Fruit fly (Drosophila melanogaster) whole organism, prepupa: Measurements from ENCODE around the gene Ugt36E1.
A peak's percentile ranks its signal among the peaks of the same experiment; 100 is the strongest.

ENCODE experiments used
- Blimp-1 ChIP-seq: fragments of 200-800 bp; sonication (Bioruptor generic); optimal IDR thresholded peaks from 3 replicates; lab custom pipeline; 2017; ENCODE audit warnings: missing biosample characterization, missing genetic modification characterization, mild to moderate bottlenecking, moderate library complexity, missing genetic modification reagents
- CG10631 ChIP-seq: fragments of 200-800 bp; sonication (Bioruptor generic); optimal IDR thresholded peaks from 2 replicates; lab custom pipeline; 2016; ENCODE audit warnings: missing biosample characterization, missing genetic modification characterization
- CG10669 ChIP-seq: fragments of 200-800 bp; sonication (Bioruptor generic); optimal IDR thresholded peaks from 3 replicates; lab custom pipeline; 2018; ENCODE audit warnings: missing biosample characterization, mild to moderate bottlenecking, missing genetic modification characterization, moderate library complexity
- CG11294 ChIP-seq: fragments of 200-800 bp; sonication (Bioruptor generic); IDR thresholded peaks from 2 replicates; pipeline ENCODE4 v1.3.6; 2022; ENCODE audit warnings: missing biosample characterization, missing genetic modification characterization
- CG11762 ChIP-seq: fragments of 200-800 bp; sonication (Bioruptor generic); optimal IDR thresholded peaks from 3 replicates; lab custom pipeline; 2016; ENCODE audit warnings: missing biosample characterization, missing genetic modification characterization; ENCODE audit not compliant: insufficient read depth
- CG11902 ChIP-seq: fragments of 200-800 bp; sonication (Bioruptor generic); optimal IDR thresholded peaks from 3 replicates; lab custom pipeline; 2016; ENCODE audit warnings: missing biosample characterization, missing genetic modification characterization
- CG15336 ChIP-seq: fragments of 200-800 bp; sonication (Bioruptor generic); IDR thresholded peaks from 2 replicates; pipeline ENCODE4 v1.3.6; 2022; ENCODE audit warnings: missing biosample characterization, missing genetic modification characterization
- CG16779 ChIP-seq: fragments of 200-800 bp; sonication (Bioruptor generic); optimal IDR thresholded peaks from 3 replicates; lab custom pipeline; 2017; ENCODE audit warnings: missing biosample characterization, mild to moderate bottlenecking, missing genetic modification characterization
- CG3032 ChIP-seq: fragments of 200-800 bp; optimal IDR thresholded peaks from 2 replicates; lab custom pipeline; 2019; ENCODE audit warnings: missing biosample characterization, mild to moderate bottlenecking, missing genetic modification characterization, moderate library complexity
- CG32006 ChIP-seq: fragments of 200-800 bp; sonication (Bioruptor generic); optimal IDR thresholded peaks from 3 replicates; lab custom pipeline; 2017; ENCODE audit warnings: missing biosample characterization, mild to moderate bottlenecking, missing genetic modification characterization
- CG3919 ChIP-seq: fragments of 200-800 bp; sonication (Bioruptor generic); optimal IDR thresholded peaks from 3 replicates; lab custom pipeline; 2016; ENCODE audit warnings: missing biosample characterization, missing genetic modification characterization
- CG4318 ChIP-seq: fragments of 200-800 bp; sonication (Bioruptor generic); optimal IDR thresholded peaks from 3 replicates; lab custom pipeline; 2017; ENCODE audit warnings: missing biosample characterization, mild to moderate bottlenecking, missing genetic modification characterization
- CG6163 ChIP-seq: fragments of 200-800 bp; sonication (Bioruptor generic); IDR thresholded peaks from 3 replicates; pipeline ENCODE4 v1.3.6; 2022; ENCODE audit warnings: missing biosample characterization, missing genetic modification characterization
- CG6276 ChIP-seq: fragments of 200-800 bp; sonication (Bioruptor generic); optimal IDR thresholded peaks from 2 replicates; lab custom pipeline; 2017; ENCODE audit warnings: missing biosample characterization, mild to moderate bottlenecking, missing genetic modification characterization
- CG6808 ChIP-seq: fragments of 200-800 bp; sonication (Bioruptor generic); optimal IDR thresholded peaks from 3 replicates; lab custom pipeline; 2017; ENCODE audit warnings: missing biosample characterization, missing genetic modification characterization, mild to moderate bottlenecking, moderate library complexity, missing genetic modification reagents
- CG6854 ChIP-seq: fragments of 200-800 bp; sonication (Bioruptor generic); optimal IDR thresholded peaks from 2 replicates; lab custom pipeline; 2017; ENCODE audit warnings: missing biosample characterization, mild to moderate bottlenecking, missing genetic modification characterization
- CG7368 ChIP-seq: fragments of 200-800 bp; sonication (Bioruptor generic); optimal IDR thresholded peaks from 3 replicates; lab custom pipeline; 2016; ENCODE audit warnings: missing biosample characterization, missing genetic modification characterization
- CG8319 ChIP-seq: fragments of 200-800 bp; sonication (Bioruptor generic); optimal IDR thresholded peaks from 3 replicates; lab custom pipeline; 2016; ENCODE audit warnings: missing biosample characterization, missing genetic modification characterization
- CG9139 ChIP-seq: fragments of 200-800 bp; sonication (Bioruptor generic); optimal IDR thresholded peaks from 3 replicates; lab custom pipeline; 2017; ENCODE audit warnings: missing biosample characterization, mild to moderate bottlenecking, missing genetic modification characterization
- Eip78C ChIP-seq: fragments of 200-800 bp; sonication (Bioruptor generic); peaks from one replicate; lab custom pipeline; 2016; ENCODE audit warnings: missing biosample characterization, missing genetic modification characterization
- Ets96B ChIP-seq: fragments of 200-800 bp; optimal IDR thresholded peaks from 2 replicates; lab custom pipeline; 2019; ENCODE audit warnings: missing biosample characterization, mild to moderate bottlenecking, missing genetic modification characterization, moderate library complexity
- Gug ChIP-seq: fragments of 200-800 bp; sonication (Bioruptor generic); IDR thresholded peaks from 2 replicates; pipeline ENCODE4 v1.3.6; 2022; ENCODE audit warnings: missing biosample characterization, missing genetic modification characterization
- Hr39 ChIP-seq: fragments of 200-800 bp; sonication (Bioruptor generic); optimal IDR thresholded peaks from 2 replicates; lab custom pipeline; 2016; ENCODE audit warnings: missing biosample characterization, missing genetic modification characterization
- Met ChIP-seq: fragments of 200-800 bp; sonication (Bioruptor generic); optimal IDR thresholded peaks from 3 replicates; lab custom pipeline; 2016; ENCODE audit warnings: missing biosample characterization, missing genetic modification characterization
- Smox ChIP-seq: fragments of 200-800 bp; sonication (Bioruptor generic); optimal IDR thresholded peaks from 3 replicates; lab custom pipeline; 2016; ENCODE audit warnings: missing biosample characterization, missing genetic modification characterization
- Sox15 ChIP-seq: fragments of 200-800 bp; sonication (Bioruptor generic); optimal IDR thresholded peaks from 3 replicates; lab custom pipeline; 2016; ENCODE audit warnings: missing biosample characterization, missing genetic modification characterization
- acj6 ChIP-seq: fragments of 200-800 bp; sonication (Bioruptor generic); optimal IDR thresholded peaks from 3 replicates; lab custom pipeline; 2016; ENCODE audit warnings: missing biosample characterization, missing genetic modification characterization
- dsx ChIP-seq: fragments of 200-800 bp; optimal IDR thresholded peaks from 3 replicates; lab custom pipeline; 2019; ENCODE audit warnings: missing biosample characterization, mild to moderate bottlenecking, missing genetic modification characterization, moderate library complexity; ENCODE audit not compliant: poor library complexity, severe bottlenecking
- esn ChIP-seq: fragments of 200-800 bp; sonication (Bioruptor generic); optimal IDR thresholded peaks from 2 replicates; lab custom pipeline; 2016; ENCODE audit warnings: missing biosample characterization, mild to moderate bottlenecking, missing genetic modification characterization, moderate library complexity
- fd59A ChIP-seq: fragments of 200-800 bp; sonication (Bioruptor generic); optimal IDR thresholded peaks from 2 replicates; lab custom pipeline; 2017; ENCODE audit warnings: missing biosample characterization, mild to moderate bottlenecking, missing genetic modification characterization, missing genetic modification reagents
- fd85E ChIP-seq: fragments of 200-800 bp; sonication (Bioruptor generic); optimal IDR thresholded peaks from 3 replicates; lab custom pipeline; 2016; ENCODE audit warnings: missing biosample characterization, missing genetic modification characterization
- pdm3 ChIP-seq: fragments of 200-800 bp; sonication (Bioruptor generic); optimal IDR thresholded peaks from 3 replicates; lab custom pipeline; 2016; ENCODE audit warnings: missing biosample characterization, missing genetic modification characterization
- ss ChIP-seq, 2 experiments: fragments of 200-800 bp; sonication (Bioruptor generic); optimal IDR thresholded peaks; 2 replicates in 1 of 2; 3 replicates in 1 of 2; lab custom pipeline; 2017 to 2018; ENCODE audit warnings: mild to moderate bottlenecking in 2 of 2, missing biosample characterization in 2 of 2, missing genetic modification characterization in 2 of 2, moderate library complexity in 1 of 2
- svp ChIP-seq: fragments of 200-800 bp; sonication (Bioruptor generic); peaks from one replicate; lab custom pipeline; 2016; ENCODE audit warnings: missing biosample characterization, missing genetic modification characterization
- vri ChIP-seq: fragments of 200-800 bp; sonication (Bioruptor generic); optimal IDR thresholded peaks from 3 replicates; lab custom pipeline; 2016; ENCODE audit warnings: missing biosample characterization, mild to moderate bottlenecking, missing genetic modification characterization

The Ugt36E1 gene

dm6 chr2L:18844479-18844878, 17.9 kb downstream of the Ugt36E1 start, which contains the start of gene CG33120:
Gene CG33120, minus strand, starts transcription at chr2L:18844579.
- TF ChIP-seq Sox15 (GFP tag; lab: Kevin White, UChicago) (no peak), fd85E (GFP tag; lab: Kevin White, UChicago) (no peak), esn (no peak), CG11762 (no peak), CG10631 (GFP tag; lab: Kevin White, UChicago) (no peak), CG10669 (no peak), CG3032 (no peak), CG6808 (GFP tag; lab: Kevin White, UChicago) (no peak), pdm3 (GFP tag; lab: Kevin White, UChicago) (no peak), CG8319 (GFP tag; lab: Kevin White, UChicago) (no peak)

- TF ChIP-seq CG32006 (GFP tag; lab: Kevin White, UChicago) (no peak), ss (GFP tag; optimal IDR thresholded peaks at IDR 0.05; lab: Kevin White, UChicago) (peak in 1 of 2 experiments; percentile 13), CG7368 (GFP tag; lab: Kevin White, UChicago) (peak; percentile 23), Eip78C (peak; percentile 33), svp (GFP tag; lab: Kevin White, UChicago) (peak; percentile 79), dsx (no peak), CG6163 (GFP tag; lab: Robert Waterston, UW) (peak; percentile 15; the same call in 1 of the 3 replicates)
Observed at dm6 chr2L:18844917-18845509, 18.4 kb downstream of the Ugt36E1 start, which contains the start of gene CG17321. Gene CG17321, plus strand, starts transcription at chr2L:18845184.

dm6 chr2L:18846175-18846574, 19.6 kb downstream of the Ugt36E1 start:
- TF ChIP-seq CG11902 (GFP tag; lab: Kevin White, UChicago) (no peak), CG6854 (GFP tag; lab: Kevin White, UChicago) (no peak), Gug (no peak), CG6163 (GFP tag; lab: Robert Waterston, UW) (no peak), svp (GFP tag; lab: Kevin White, UChicago) (no peak), CG9139 (no peak), fd85E (GFP tag; lab: Kevin White, UChicago) (no peak), CG3919 (no peak), CG6276 (GFP tag; lab: Kevin White, UChicago) (no peak), vri (GFP tag; lab: Kevin White, UChicago) (no peak), fd59A (no peak)

- TF ChIP-seq CG15336 (no peak), Met (GFP tag; lab: Kevin White, UChicago) (no peak), Ets96B (tag; lab: Kevin White, UChicago) (no peak), CG11294 (GFP tag; lab: Robert Waterston, UW) (no peak), CG4318 (no peak), acj6 (GFP tag; lab: Kevin White, UChicago) (no peak), ss (GFP tag; optimal IDR thresholded peaks at IDR 0.05; lab: Kevin White, UChicago) (no peak)
Observed at dm6 chr2L:18846843-18847242, 20.3 kb downstream of the Ugt36E1 start.

dm6 chr2L:18852249-18852648, 25.7 kb downstream of the Ugt36E1 start:
- no peak for TF ChIP-seq CG9139
- no peak for TF ChIP-seq svp (GFP tag; lab: Kevin White, UChicago)
- no peak for TF ChIP-seq Smox (GFP tag; lab: Kevin White, UChicago)
- no peak for TF ChIP-seq CG15336
- no peak for TF ChIP-seq Sox15 (GFP tag; lab: Kevin White, UChicago)
- no peak for TF ChIP-seq Blimp-1 (GFP tag; lab: Kevin White, UChicago)
- TF ChIP-seq CG8319 (GFP tag; lab: Kevin White, UChicago), result no peak
- TF ChIP-seq fd85E (GFP tag; lab: Kevin White, UChicago), result no peak
- TF ChIP-seq CG16779 (tag; lab: Kevin White, UChicago), result no peak
- no peak for TF ChIP-seq Hr39 (GFP tag; lab: Kevin White, UChicago)
- TF ChIP-seq CG7368 (GFP tag; lab: Kevin White, UChicago), result no peak
